Worm (Caenorhabditis elegans) whole organism, L4 larva: ENCODE data around the gene nos-1.

Source experiments
- F26F4.8 ChIP-seq: fragments of 200-800 bp; sonication (Bioruptor generic); conservative IDR thresholded peaks from 2 replicates; pipeline ENCODE4 v1.3.6; 2022; ENCODE audit warnings: missing genetic modification characterization, missing compliant biosample characterization
- F37D6.2 ChIP-seq: sonication (generic microtip); optimal IDR thresholded peaks from 2 replicates; lab custom pipeline; 2016; ENCODE audit warnings: mild to moderate bottlenecking, missing genetic modification characterization, missing compliant biosample characterization
- F49E8.2 ChIP-seq: sonication (generic microtip); optimal IDR thresholded peaks from 2 replicates; lab custom pipeline; 2016; ENCODE audit warnings: missing compliant biosample characterization, mild to moderate bottlenecking, missing genetic modification characterization, borderline replicate concordance
- R02D3.7 ChIP-seq: fragments of 150-350 bp; sonication (generic microtip); optimal IDR thresholded peaks from 3 replicates; lab custom pipeline; 2014; ENCODE audit warnings: missing biosample characterization, missing genetic modification characterization
- T26A8.4 ChIP-seq: fragments of 200-800 bp; sonication (Bioruptor generic); IDR thresholded peaks from 2 replicates; pipeline ENCODE4 v1.3.6; 2022; ENCODE audit warnings: missing genetic modification characterization, missing compliant biosample characterization
- Y48G9A.11 ChIP-seq: fragments of 200-800 bp; sonication (Bioruptor generic); IDR thresholded peaks from 2 replicates; pipeline ENCODE4 v1.3.6; 2022; ENCODE audit warnings: missing genetic modification reagents, missing genetic modification characterization, missing compliant biosample characterization
- Y75B8A.6 ChIP-seq: fragments of 200-800 bp; sonication (Bioruptor generic); IDR thresholded peaks from 2 replicates; pipeline ENCODE4 v1.3.6; 2022; ENCODE audit warnings: missing genetic modification reagents, missing genetic modification characterization, missing compliant biosample characterization
- ZK337.2 ChIP-seq: fragments of 200-800 bp; sonication (Bioruptor generic); IDR thresholded peaks from 2 replicates; pipeline ENCODE4 v1.3.6; 2022; ENCODE audit warnings: missing genetic modification reagents, missing genetic modification characterization, missing compliant biosample characterization
- aha-1 ChIP-seq: fragments of 150-350 bp; peaks from one replicate; lab custom pipeline; 2014; ENCODE audit warnings: missing biosample characterization, missing genetic modification characterization
- ceh-44 ChIP-seq: fragments of 200-800 bp; sonication (Bioruptor generic); IDR thresholded peaks from 2 replicates; pipeline ENCODE4 v1.3.6; 2022; ENCODE audit warnings: missing genetic modification reagents, missing genetic modification characterization, missing compliant biosample characterization
- ceh-82 ChIP-seq: sonication (generic microtip); optimal IDR thresholded peaks from 2 replicates; lab custom pipeline; 2017; ENCODE audit warnings: missing biosample characterization, missing genetic modification characterization
- ces-1 ChIP-seq: fragments of 150-350 bp; sonication (generic microtip); optimal IDR thresholded peaks from 4 replicates; lab custom pipeline; 2014; ENCODE audit warnings: missing biosample characterization, missing genetic modification reagents, missing genetic modification characterization
- cey-2 ChIP-seq: sonication (generic microtip); optimal IDR thresholded peaks from 3 replicates; lab custom pipeline; 2017; ENCODE audit warnings: missing genetic modification characterization, mild to moderate bottlenecking, missing compliant biosample characterization, antibody characterized with exemption, borderline replicate concordance; ENCODE audit not compliant: insufficient read depth
- daf-12 ChIP-seq: fragments of 150-350 bp; optimal IDR thresholded peaks from 2 replicates; lab custom pipeline; 2014; ENCODE audit warnings: missing biosample characterization, missing genetic modification reagents, missing genetic modification characterization
- daf-16 ChIP-seq, 3 experiments: sonication (generic microtip); optimal IDR thresholded peaks; 2 replicates each; lab custom pipeline; 2016 to 2017; ENCODE audit warnings: missing genetic modification characterization in 3 of 3, missing genetic modification reagents in 3 of 3, mild to moderate bottlenecking in 2 of 3, missing compliant biosample characterization in 2 of 3, missing biosample characterization in 1 of 3, moderate library complexity in 1 of 3
- daf-19 ChIP-seq: fragments of 200-800 bp; sonication (Bioruptor generic); conservative IDR thresholded peaks from 2 replicates; pipeline ENCODE4 v1.3.6; 2022; ENCODE audit warnings: missing genetic modification characterization, missing compliant biosample characterization
- daf-8 ChIP-seq: fragments of 200-800 bp; sonication (Bioruptor generic); IDR thresholded peaks from 2 replicates; pipeline ENCODE4 v1.3.6; 2022; ENCODE audit warnings: missing genetic modification characterization, missing compliant biosample characterization
- dmd-6 ChIP-seq: fragments of 200-800 bp; sonication (Bioruptor generic); IDR thresholded peaks from 2 replicates; pipeline ENCODE4 v1.3.6; 2022; ENCODE audit warnings: missing genetic modification reagents, missing genetic modification characterization, missing compliant biosample characterization
- egl-27 ChIP-seq: sonication (generic microtip); optimal IDR thresholded peaks from 3 replicates; lab custom pipeline; 2017; ENCODE audit warnings: missing biosample characterization, missing genetic modification reagents, missing genetic modification characterization
- egl-43 ChIP-seq: fragments of 200-800 bp; sonication (Bioruptor generic); IDR thresholded peaks from 2 replicates; pipeline ENCODE4 v1.3.6; 2022; ENCODE audit warnings: missing genetic modification reagents, missing genetic modification characterization, missing compliant biosample characterization
- fkh-10 ChIP-seq: fragments of 150-350 bp; optimal IDR thresholded peaks from 2 replicates; lab custom pipeline; 2014; ENCODE audit warnings: missing biosample characterization, missing genetic modification reagents, missing genetic modification characterization
- fos-1 ChIP-seq: fragments of 150-350 bp; optimal IDR thresholded peaks from 2 replicates; lab custom pipeline; 2014; ENCODE audit warnings: missing biosample characterization, missing genetic modification characterization
- gei-8 ChIP-seq: fragments of 200-800 bp; sonication (Bioruptor generic); optimal IDR thresholded peaks from 2 replicates; lab custom pipeline; 2018; ENCODE audit warnings: mild to moderate bottlenecking, missing genetic modification characterization, missing compliant biosample characterization
- hlh-11 ChIP-seq: fragments of 200-800 bp; sonication (Bioruptor generic); optimal IDR thresholded peaks from 2 replicates; lab custom pipeline; 2018; ENCODE audit warnings: mild to moderate bottlenecking, missing genetic modification characterization, missing compliant biosample characterization
- hlh-30 ChIP-seq: sonication (generic microtip); optimal IDR thresholded peaks from 2 replicates; lab custom pipeline; 2017; ENCODE audit warnings: antibody characterized with exemption, mild to moderate bottlenecking, missing genetic modification characterization, missing compliant biosample characterization; ENCODE audit not compliant: insufficient read depth
- hmg-1.1 ChIP-seq: fragments of 200-800 bp; sonication (Bioruptor generic); IDR thresholded peaks from 2 replicates; pipeline ENCODE4 v1.3.6; 2022; ENCODE audit warnings: missing genetic modification reagents, missing genetic modification characterization, missing compliant biosample characterization
- lin-29 ChIP-seq: fragments of 200-800 bp; sonication (Bioruptor generic); IDR thresholded peaks from 2 replicates; pipeline ENCODE4 v1.3.6; 2022; ENCODE audit warnings: missing genetic modification reagents, missing genetic modification characterization, missing compliant biosample characterization
- lin-38 ChIP-seq: fragments of 200-800 bp; sonication (Bioruptor generic); IDR thresholded peaks from 2 replicates; pipeline ENCODE4 v1.3.6; 2022; ENCODE audit warnings: missing genetic modification reagents, missing genetic modification characterization, missing compliant biosample characterization
- lsy-2 ChIP-seq, 2 experiments: fragments of 150-350 bp in 1 of 2; sonication (generic microtip) in 1 of 2; optimal IDR thresholded peaks; 2 replicates each; lab custom pipeline; 2014 to 2017; ENCODE audit warnings: missing biosample characterization in 2 of 2, missing genetic modification characterization in 2 of 2
- mdl-1 ChIP-seq, 2 experiments: fragments of 150-350 bp in 1 of 2; sonication (generic microtip) in 1 of 2; optimal IDR thresholded peaks; 2 replicates each; lab custom pipeline; 2014 to 2017; ENCODE audit warnings: missing biosample characterization in 2 of 2, missing genetic modification characterization in 2 of 2
- mes-2 ChIP-seq: sonication (generic microtip); optimal IDR thresholded peaks from 2 replicates; lab custom pipeline; 2016; ENCODE audit warnings: missing genotype, mild to moderate bottlenecking, missing genetic modification characterization, missing compliant biosample characterization; ENCODE audit not compliant: poor library complexity, severe bottlenecking
- mxl-2 ChIP-seq: fragments of 200-800 bp; sonication (Bioruptor generic); conservative IDR thresholded peaks from 2 replicates; pipeline ENCODE4 v1.3.6; 2022; ENCODE audit warnings: missing genetic modification reagents, missing genetic modification characterization, missing compliant biosample characterization
- nhr-237 ChIP-seq: sonication (generic microtip); optimal IDR thresholded peaks from 2 replicates; lab custom pipeline; 2017; ENCODE audit warnings: missing biosample characterization, missing genetic modification characterization
- nhr-42 ChIP-seq: fragments of 200-800 bp; sonication (Bioruptor generic); IDR thresholded peaks from 2 replicates; pipeline ENCODE4 v1.3.6; 2022; ENCODE audit warnings: missing genetic modification characterization, missing compliant biosample characterization
- nhr-48 ChIP-seq: sonication (generic microtip); optimal IDR thresholded peaks from 2 replicates; lab custom pipeline; 2016; ENCODE audit warnings: mild to moderate bottlenecking, missing genetic modification characterization, missing compliant biosample characterization
- nhr-77 ChIP-seq: fragments of 150-350 bp; optimal IDR thresholded peaks from 2 replicates; lab custom pipeline; 2014; ENCODE audit warnings: missing biosample characterization, missing genetic modification characterization
- rbr-2 ChIP-seq: sonication (generic microtip); optimal IDR thresholded peaks from 2 replicates; lab custom pipeline; 2016; ENCODE audit warnings: missing genotype, missing genetic modification characterization, missing compliant biosample characterization
- snpc-4 ChIP-seq: fragments of 150-350 bp; optimal IDR thresholded peaks from 2 replicates; lab custom pipeline; 2014; ENCODE audit warnings: missing biosample characterization, missing genetic modification characterization
- spr-1 ChIP-seq: sonication (generic microtip); optimal IDR thresholded peaks from 2 replicates; lab custom pipeline; 2016; ENCODE audit warnings: mild to moderate bottlenecking, missing genetic modification characterization, missing compliant biosample characterization
- tag-97 ChIP-seq: fragments of 200-800 bp; sonication (Bioruptor generic); IDR thresholded peaks from 2 replicates; pipeline ENCODE4 v1.3.6; 2022; ENCODE audit warnings: missing genetic modification characterization, missing compliant biosample characterization
- unc-62 ChIP-seq, 3 experiments: fragments of 150-350 bp in 1 of 3; sonication (generic microtip); optimal IDR thresholded peaks in 2 of 3; peaks in 1 of 3; 1 replicate in 1 of 3; 2 replicates in 2 of 3; lab custom pipeline; 2014 to 2017; ENCODE audit warnings: missing biosample characterization in 3 of 3, missing genetic modification characterization in 3 of 3, missing genetic modification reagents in 3 of 3, missing genotype in 1 of 3
- vab-7 ChIP-seq: fragments of 200-800 bp; sonication (Bioruptor generic); IDR thresholded peaks from 2 replicates; pipeline ENCODE4 v1.3.6; 2022; ENCODE audit warnings: missing genetic modification reagents, missing genetic modification characterization, missing compliant biosample characterization
- zfp-2 ChIP-seq: sonication (generic microtip); optimal IDR thresholded peaks from 2 replicates; lab custom pipeline; 2016; ENCODE audit warnings: mild to moderate bottlenecking, missing genetic modification characterization, missing compliant biosample characterization
- zfp-3 ChIP-seq: fragments of 200-800 bp; sonication (Bioruptor generic); conservative IDR thresholded peaks from 2 replicates; pipeline ENCODE4 v1.3.6; 2022; ENCODE audit warnings: missing genetic modification reagents, missing genetic modification characterization, missing compliant biosample characterization
- zip-2 ChIP-seq: fragments of 150-350 bp; optimal IDR thresholded peaks from 2 replicates; lab custom pipeline; 2014; ENCODE audit warnings: missing biosample characterization, missing genetic modification characterization
- ztf-7 ChIP-seq: fragments of 150-350 bp; optimal IDR thresholded peaks from 2 replicates; lab custom pipeline; 2014; ENCODE audit warnings: missing biosample characterization, missing genetic modification characterization

The nos-1 gene

ce11 chrII:10956793-10957192, 3.8 kb upstream of the nos-1 start, which contains the start of gene R03D7.8:
Gene R03D7.8, minus strand, starts transcription at chrII:10956893.
- TF ChIP-seq aha-1 (tag; lab: Kevin White, UChicago) (peak; percentile 12), zfp-2 (tag; lab: Kevin White, UChicago) (no peak)

DNA sequence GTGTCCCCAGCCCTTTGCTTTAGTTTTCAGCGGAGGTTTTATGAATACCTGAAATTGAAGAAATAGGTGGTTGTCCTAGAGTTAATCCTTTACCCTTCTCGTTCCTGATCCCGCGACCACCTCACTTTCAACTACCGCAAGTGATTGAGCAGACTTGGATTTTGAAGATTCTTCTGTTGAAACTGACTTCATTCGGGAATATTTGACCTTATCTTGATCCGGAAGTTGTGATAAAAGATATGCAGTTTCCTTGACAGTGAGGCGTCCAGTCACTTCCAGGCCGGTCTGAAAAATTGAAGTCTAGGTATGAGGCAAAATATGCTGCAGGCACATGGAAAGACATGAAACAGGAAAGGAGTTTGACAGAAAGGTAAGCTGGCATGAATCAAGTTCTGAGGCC, 2.1 kb upstream of the nos-1 start:
- TF ChIP-seq mdl-1 (tag; optimal IDR thresholded peaks at IDR 0.05; lab: Kevin White, UChicago) (no peak), unc-62 (GFP tag; optimal IDR thresholded peaks at IDR 0.05 in 1 of 2; lab: Kevin White, UChicago) (peak in 1 of 2 experiments; percentile 95), unc-62 (tag; optimal IDR thresholded peaks at IDR 0.05; lab: Kevin White, UChicago) (no peak), T26A8.4 (no peak), aha-1 (tag; lab: Kevin White, UChicago) (peak; percentile 36)

DNA sequence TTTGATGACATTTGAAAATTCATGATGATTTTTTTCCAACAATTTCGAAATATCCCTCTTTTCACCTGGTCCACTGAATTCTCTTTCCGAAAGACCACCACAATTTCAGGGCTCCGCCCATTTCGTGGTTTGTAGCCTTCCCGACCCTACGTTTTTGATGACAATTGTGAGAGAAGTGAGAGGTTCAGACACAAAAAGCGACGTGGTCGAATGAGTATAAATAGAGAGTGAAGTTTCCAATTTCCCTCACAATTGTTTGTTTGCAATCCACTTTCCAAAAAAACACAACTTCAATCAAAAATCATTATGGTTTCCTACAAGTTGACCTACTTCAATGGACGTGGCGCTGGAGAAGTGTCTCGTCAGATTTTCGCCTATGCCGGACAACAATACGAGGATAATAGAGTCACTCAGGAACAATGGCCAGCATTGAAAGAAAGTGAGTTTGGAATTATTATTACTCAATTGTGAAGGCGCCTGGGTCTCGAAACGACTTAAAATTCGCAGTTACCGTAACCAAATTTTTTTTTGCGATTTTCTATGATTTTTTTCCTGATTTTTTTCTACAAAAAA, 2.8 kb downstream of the nos-1 start, which contains the start of gene gst-5:
TSS of gene gst-5 (plus strand) at position 246 of the 573 bp plus-strand sequence.
- TF ChIP-seq ces-1 (GFP tag; lab: Kevin White, UChicago): no peak
- no peak for TF ChIP-seq nhr-48 (tag; lab: Kevin White, UChicago)
- TF ChIP-seq daf-12: no peak
- no peak for TF ChIP-seq daf-19
- no peak for TF ChIP-seq ztf-7
- TF ChIP-seq spr-1: no peak
- no peak for TF ChIP-seq F26F4.8
- TF ChIP-seq mes-2 (tag; lab: Kevin White, UChicago): no peak
- TF ChIP-seq daf-8 (GFP tag; lab: Robert Waterston, UW): no peak
- no peak for TF ChIP-seq nhr-42 (GFP tag; lab: Robert Waterston, UW)
- no peak for TF ChIP-seq zfp-2 (tag; lab: Kevin White, UChicago)
- no peak for TF ChIP-seq Y75B8A.6
- no peak for TF ChIP-seq lsy-2 (tag; optimal IDR thresholded peaks at IDR 0.05; lab: Kevin White, UChicago)
- TF ChIP-seq cey-2 (tag; lab: Kevin White, UChicago): no peak
- peak; percentile 31; the same call in 1 of the 2 replicates for TF ChIP-seq hmg-1.1 (GFP tag; lab: Robert Waterston, UW)
- no peak for TF ChIP-seq snpc-4 (tag; lab: Kevin White, UChicago)
- TF ChIP-seq gei-8 (GFP tag; lab: Kevin White, UChicago): no peak
- TF ChIP-seq nhr-237 (tag; lab: Kevin White, UChicago): no peak
- TF ChIP-seq nhr-77 (tag; lab: Kevin White, UChicago): peak; percentile 1
- no peak for TF ChIP-seq zip-2 (tag; lab: Kevin White, UChicago)
- TF ChIP-seq rbr-2 (tag; lab: Kevin White, UChicago): no peak
- TF ChIP-seq hlh-30 (tag; lab: Kevin White, UChicago): no peak
- TF ChIP-seq egl-43: no peak
- no peak for TF ChIP-seq fkh-10 (GFP tag; lab: Kevin White, UChicago)
- TF ChIP-seq lin-29 (GFP tag; lab: Robert Waterston, UW): no peak
- TF ChIP-seq mxl-2 (GFP tag; lab: Robert Waterston, UW): no peak
- TF ChIP-seq F37D6.2 (tag; lab: Kevin White, UChicago): no peak
- peak; percentile 37 for TF ChIP-seq hlh-11 (tag; lab: Kevin White, UChicago)
- TF ChIP-seq egl-27: no peak
- no peak for TF ChIP-seq T26A8.4
- no peak for TF ChIP-seq Y48G9A.11 (GFP tag; lab: Robert Waterston, UW)
- no peak for TF ChIP-seq ceh-44 (GFP tag; lab: Robert Waterston, UW)
- no peak for TF ChIP-seq ceh-82
- no peak for TF ChIP-seq fos-1 (tag; lab: Kevin White, UChicago)
- peak; percentile 24; the same call in 1 of the 2 replicates for TF ChIP-seq dmd-6 (GFP tag; lab: Robert Waterston, UW)
- no peak for TF ChIP-seq lin-38
- TF ChIP-seq daf-16 (GFP tag; optimal IDR thresholded peaks at IDR 0.05; lab: Kevin White, UChicago): no peak
- peak; percentile 68 for TF ChIP-seq daf-16 (tag; optimal IDR thresholded peaks at IDR 0.05; lab: Kevin White, UChicago)
- TF ChIP-seq tag-97 (GFP tag; lab: Robert Waterston, UW): no peak
- TF ChIP-seq zfp-3 (GFP tag; lab: Robert Waterston, UW): no peak
- TF ChIP-seq vab-7 (GFP tag; lab: Robert Waterston, UW): no peak
- TF ChIP-seq R02D3.7 (tag; lab: Kevin White, UChicago): no peak
- TF ChIP-seq ZK337.2 (GFP tag; lab: Robert Waterston, UW): no peak
- TF ChIP-seq F49E8.2 (tag; lab: Kevin White, UChicago): no peak
